Worm (Caenorhabditis elegans): ENCODE data around the gene tag-241.

Gene tag-241

ce11 chrX:11843363-11843762 lies 19.6 kb downstream of the tag-241 start, which contains the start of gene F54F7.2:
Gene F54F7.2, plus strand, starts transcription at chrX:11843663.
- TF ChIP-seq lsy-2 (tag; optimal IDR thresholded peaks at IDR 0.05) (no peak), sptf-1 (tag; optimal IDR thresholded peaks at IDR 0.05) (no peak), sem-2 (GFP tag; optimal IDR thresholded peaks at IDR 0.05) (no peak), nhr-76 (tag; optimal IDR thresholded peaks at IDR 0.05) (no peak), blmp-1 (tag; optimal IDR thresholded peaks at IDR 0.05) (no peak), pha-4 (tag; optimal IDR thresholded peaks at IDR 0.05) (no peak), unc-62 (GFP tag; optimal IDR thresholded peaks at IDR 0.05) (no peak), ztf-11 (tag; optimal IDR thresholded peaks at IDR 0.05) (no peak), drap-1 (GFP tag; optimal IDR thresholded peaks at IDR 0.05) (no peak), flh-1 (GFP tag; optimal IDR thresholded peaks at IDR 0.05) (no peak), ceh-83 (GFP tag; optimal IDR thresholded peaks at IDR 0.05) (no peak), nhr-12 (tag; optimal IDR thresholded peaks at IDR 0.05) (no peak), hlh-1 (tag; optimal IDR thresholded peaks at IDR 0.05) (no peak)

ce11 chrX:11848618-11849017 lies 24.8 kb downstream of the tag-241 start, which contains the start of gene F54F7.9:
Gene F54F7.9, minus strand, starts transcription at chrX:11848718.
- TF ChIP-seq tbx-8 (GFP tag; optimal IDR thresholded peaks at IDR 0.05) (no peak), nhr-28 (tag; optimal IDR thresholded peaks at IDR 0.05) (no peak), ceh-43 (GFP tag; optimal IDR thresholded peaks at IDR 0.05) (no peak), nhr-237 (tag; optimal IDR thresholded peaks at IDR 0.05) (no peak), mab-5 (tag; optimal IDR thresholded peaks at IDR 0.05) (no peak), ceh-39 (tag; optimal IDR thresholded peaks at IDR 0.05) (no peak), nhr-76 (tag; optimal IDR thresholded peaks at IDR 0.05) (no peak), unc-39 (tag; optimal IDR thresholded peaks at IDR 0.05) (no peak), ham-2 (GFP tag; optimal IDR thresholded peaks at IDR 0.05) (no peak), elt-1 (tag; optimal IDR thresholded peaks at IDR 0.05; ENCODE audit: borderline replicate concordance, insufficient read depth) (no peak), mep-1 (tag; optimal IDR thresholded peaks at IDR 0.05) (no peak), cnd-1 (tag; optimal IDR thresholded peaks at IDR 0.05) (no peak)

- no peak for TF ChIP-seq nhr-2 (tag; optimal IDR thresholded peaks at IDR 0.05)
- TF ChIP-seq snpc-4 (tag; optimal IDR thresholded peaks at IDR 0.05): no peak
- TF ChIP-seq unc-39 (tag; optimal IDR thresholded peaks at IDR 0.05): no peak
- no peak for TF ChIP-seq nhr-28 (tag; optimal IDR thresholded peaks at IDR 0.05)
- no peak for TF ChIP-seq ceh-43 (GFP tag; optimal IDR thresholded peaks at IDR 0.05)
- no peak for TF ChIP-seq pha-4 (tag; optimal IDR thresholded peaks at IDR 0.05)
- TF ChIP-seq flh-1 (GFP tag; optimal IDR thresholded peaks at IDR 0.05): no peak
These were observed 26.3 kb downstream of the tag-241 start, which contains the start of gene F54F7.3 for ce11 chrX:11850082-11850481. Gene F54F7.3, minus strand, starts transcription at chrX:11850182.

- TF ChIP-seq ztf-11 (tag; optimal IDR thresholded peaks at IDR 0.05) (no peak), flh-1 (GFP tag; optimal IDR thresholded peaks at IDR 0.05) (no peak), nhr-2 (tag; optimal IDR thresholded peaks at IDR 0.05) (no peak), drap-1 (GFP tag; optimal IDR thresholded peaks at IDR 0.05) (no peak), elt-1 (tag; optimal IDR thresholded peaks at IDR 0.05; ENCODE audit: borderline replicate concordance, insufficient read depth) (no peak), M03D4.4 (tag; optimal IDR thresholded peaks at IDR 0.05) (no peak), nhr-237 (tag; optimal IDR thresholded peaks at IDR 0.05) (no peak), lin-13 (tag; optimal IDR thresholded peaks at IDR 0.05) (no peak), unc-120 (tag; optimal IDR thresholded peaks at IDR 0.05; ENCODE audit: poor library complexity, severe bottlenecking) (no peak), lin-32 (GFP tag; optimal IDR thresholded peaks at IDR 0.05) (no peak), blmp-1 (tag; optimal IDR thresholded peaks at IDR 0.05) (no peak), ceh-83 (GFP tag; optimal IDR thresholded peaks at IDR 0.05) (no peak), mls-2 (tag; optimal IDR thresholded peaks at IDR 0.05) (no peak), nhr-76 (tag; optimal IDR thresholded peaks at IDR 0.05) (no peak), ham-2 (GFP tag; optimal IDR thresholded peaks at IDR 0.05) (no peak), snpc-4 (tag; optimal IDR thresholded peaks at IDR 0.05) (no peak), nhr-28 (tag; optimal IDR thresholded peaks at IDR 0.05) (no peak), zip-8 (tag; optimal IDR thresholded peaks at IDR 0.05) (no peak)
These were observed 26.8 kb downstream of the tag-241 start, which contains the start of gene F54F7.14 for ce11 chrX:11850572-11850971. Gene F54F7.14, plus strand, starts transcription at chrX:11850872.

- no peak for TF ChIP-seq bed-3 (GFP tag; optimal IDR thresholded peaks at IDR 0.05)
- TF ChIP-seq ceh-83 (GFP tag; optimal IDR thresholded peaks at IDR 0.05): no peak
- no peak for TF ChIP-seq mab-5 (tag; optimal IDR thresholded peaks at IDR 0.05)
- no peak for TF ChIP-seq sem-2 (GFP tag; optimal IDR thresholded peaks at IDR 0.05)
- TF ChIP-seq tbx-8 (GFP tag; optimal IDR thresholded peaks at IDR 0.05): no peak
- TF ChIP-seq sptf-1 (tag; optimal IDR thresholded peaks at IDR 0.05): no peak
- no peak for TF ChIP-seq mep-1 (tag; optimal IDR thresholded peaks at IDR 0.05)
- no peak for TF ChIP-seq elt-1 (tag; optimal IDR thresholded peaks at IDR 0.05; ENCODE audit: borderline replicate concordance, insufficient read depth)
These were observed 28.7 kb downstream of the tag-241 start, which contains the start of gene xtr-1 for ce11 chrX:11852494-11852893. Gene xtr-1, plus strand, starts transcription at chrX:11852794.

Measured in whole organism, mixed stage, embryonic.